Worm (Caenorhabditis elegans) whole organism, late embryonic: ENCODE results near the gene ret-1.
A peak's percentile ranks its signal among the peaks of the same experiment; 100 is the strongest.

Experiments
- C38D4.7 ChIP-seq: fragments of 200-800 bp; sonication (Bioruptor generic); optimal IDR thresholded peaks from 2 replicates; lab custom pipeline; 2018; ENCODE audit warnings: mild to moderate bottlenecking, missing genetic modification characterization, moderate library complexity, missing compliant biosample characterization
- ahr-1 ChIP-seq: sonication (generic microtip); optimal IDR thresholded peaks from 2 replicates; lab custom pipeline; 2016; ENCODE audit warnings: missing genetic modification characterization, missing compliant biosample characterization
- ama-1 ChIP-seq: fragments of 150-350 bp; optimal IDR thresholded peaks from 2 replicates; lab custom pipeline; 2014
- ceh-14 ChIP-seq: sonication (generic microtip); optimal IDR thresholded peaks from 2 replicates; lab custom pipeline; 2016; ENCODE audit warnings: missing genotype, missing genetic modification characterization, missing compliant biosample characterization
- ceh-19 ChIP-seq: fragments of 200-800 bp; sonication (Bioruptor generic); optimal IDR thresholded peaks from 2 replicates; lab custom pipeline; 2018; ENCODE audit warnings: mild to moderate bottlenecking, missing genetic modification characterization, missing compliant biosample characterization
- ceh-2 ChIP-seq: sonication (generic microtip); optimal IDR thresholded peaks from 2 replicates; lab custom pipeline; 2016; ENCODE audit warnings: missing genotype, missing genetic modification characterization, missing compliant biosample characterization
- ceh-24 ChIP-seq: sonication (generic microtip); optimal IDR thresholded peaks from 2 replicates; lab custom pipeline; 2016; ENCODE audit warnings: mild to moderate bottlenecking, missing genetic modification characterization, missing compliant biosample characterization
- ceh-31 ChIP-seq: sonication (generic microtip); optimal IDR thresholded peaks from 2 replicates; lab custom pipeline; 2016; ENCODE audit warnings: missing genetic modification characterization, missing compliant biosample characterization
- ceh-34 ChIP-seq: sonication (generic microtip); optimal IDR thresholded peaks from 2 replicates; lab custom pipeline; 2016; ENCODE audit warnings: mild to moderate bottlenecking, missing genetic modification characterization, missing compliant biosample characterization
- ceh-45 ChIP-seq: fragments of 200-800 bp; sonication (Bioruptor generic); IDR thresholded peaks from 2 replicates; pipeline ENCODE4 v1.3.6; 2022; ENCODE audit warnings: missing genetic modification reagents, missing genetic modification characterization, missing compliant biosample characterization
- che-1 ChIP-seq: sonication (generic microtip); optimal IDR thresholded peaks from 2 replicates; lab custom pipeline; 2016; ENCODE audit warnings: mild to moderate bottlenecking, missing genetic modification characterization, missing compliant biosample characterization
- elt-2 ChIP-seq: sonication (generic microtip); optimal IDR thresholded peaks from 2 replicates; lab custom pipeline; 2016; ENCODE audit warnings: missing genetic modification reagents, missing genetic modification characterization, missing compliant biosample characterization
- fax-1 ChIP-seq: sonication (generic microtip); optimal IDR thresholded peaks from 2 replicates; lab custom pipeline; 2016; ENCODE audit warnings: missing genotype, missing genetic modification characterization, missing compliant biosample characterization
- fkh-6 ChIP-seq: sonication (generic microtip); optimal IDR thresholded peaks from 2 replicates; lab custom pipeline; 2016; ENCODE audit warnings: missing genetic modification characterization, missing compliant biosample characterization
- hlh-30 ChIP-seq: sonication (generic microtip); optimal IDR thresholded peaks from 2 replicates; lab custom pipeline; 2017; ENCODE audit warnings: antibody characterized with exemption, missing genetic modification characterization, missing compliant biosample characterization; ENCODE audit not compliant: insufficient read depth
- lim-6 ChIP-seq: sonication (generic microtip); optimal IDR thresholded peaks from 2 replicates; lab custom pipeline; 2016; ENCODE audit warnings: missing genetic modification characterization, missing compliant biosample characterization
- madf-2 ChIP-seq: sonication (generic microtip); optimal IDR thresholded peaks from 2 replicates; lab custom pipeline; 2017; ENCODE audit warnings: missing genetic modification characterization, missing compliant biosample characterization
- mec-3 ChIP-seq: sonication (generic microtip); optimal IDR thresholded peaks from 2 replicates; lab custom pipeline; 2016; ENCODE audit warnings: borderline replicate concordance, missing genetic modification characterization, missing compliant biosample characterization
- nfya-1 ChIP-seq: sonication (generic microtip); optimal IDR thresholded peaks from 2 replicates; lab custom pipeline; 2017; ENCODE audit warnings: missing genetic modification characterization, mild to moderate bottlenecking, missing compliant biosample characterization, antibody characterized with exemption, moderate library complexity
- nhr-11 ChIP-seq: fragments of 150-350 bp; optimal IDR thresholded peaks from 2 replicates; lab custom pipeline; 2014; ENCODE audit warnings: missing biosample characterization, missing genetic modification characterization
- nhr-232 ChIP-seq: sonication (generic microtip); optimal IDR thresholded peaks from 2 replicates; lab custom pipeline; 2016; ENCODE audit warnings: missing genetic modification characterization, missing compliant biosample characterization
- npax-4 ChIP-seq: sonication (generic microtip); optimal IDR thresholded peaks from 2 replicates; lab custom pipeline; 2016; ENCODE audit warnings: missing genetic modification characterization, missing compliant biosample characterization
- pat-9 ChIP-seq: fragments of 200-800 bp; sonication (Bioruptor generic); optimal IDR thresholded peaks from 2 replicates; lab custom pipeline; 2018; ENCODE audit warnings: mild to moderate bottlenecking, missing genetic modification characterization, moderate library complexity, missing compliant biosample characterization
- pha-4 ChIP-seq: fragments of 150-350 bp; optimal IDR thresholded peaks from 2 replicates; lab custom pipeline; 2018; ENCODE audit warnings: missing biosample characterization, missing genetic modification reagents, missing genetic modification characterization
- ref-2 ChIP-seq: sonication (generic microtip); optimal IDR thresholded peaks from 2 replicates; lab custom pipeline; 2016; ENCODE audit warnings: missing genetic modification characterization, missing compliant biosample characterization
- sox-2 ChIP-seq: fragments of 200-800 bp; sonication (Bioruptor generic); IDR thresholded peaks from 2 replicates; pipeline ENCODE4 v1.3.6; 2022; ENCODE audit warnings: missing genetic modification reagents, missing genetic modification characterization, missing compliant biosample characterization
- tbx-2 ChIP-seq: sonication (generic microtip); optimal IDR thresholded peaks from 2 replicates; lab custom pipeline; 2016; ENCODE audit warnings: missing genetic modification characterization, missing compliant biosample characterization
- unc-3 ChIP-seq, 2 experiments: fragments of 200-800 bp in 1 of 2; sonication (Bioruptor generic) in 1 of 2; sonication (generic microtip) in 1 of 2; conservative IDR thresholded peaks in 1 of 2; optimal IDR thresholded peaks in 1 of 2; 2 replicates each; pipeline versions ENCODE4 v1.3.6 to Lab custom; 2016 to 2022; ENCODE audit warnings: missing compliant biosample characterization in 2 of 2, missing genetic modification characterization in 2 of 2, missing genetic modification reagents in 1 of 2
- unc-42 ChIP-seq: sonication (generic microtip); optimal IDR thresholded peaks from 2 replicates; lab custom pipeline; 2016; ENCODE audit warnings: missing genotype, missing genetic modification characterization, missing compliant biosample characterization
- unc-55 ChIP-seq: sonication (generic microtip); optimal IDR thresholded peaks from 2 replicates; lab custom pipeline; 2017; ENCODE audit warnings: missing biosample characterization, missing genetic modification reagents, missing genetic modification characterization
- unc-86 ChIP-seq: sonication (generic microtip); optimal IDR thresholded peaks from 2 replicates; lab custom pipeline; 2016; ENCODE audit warnings: missing genetic modification characterization, missing compliant biosample characterization

Gene ret-1

ce11 chrV:14833219-14833618 lies 14.0 kb downstream of the ret-1 start (continued):
- TF ChIP-seq fkh-6 (tag; lab: Kevin White, UChicago) (no peak), ceh-24 (tag; lab: Kevin White, UChicago) (no peak), fax-1 (no peak), nhr-11 (tag; lab: Kevin White, UChicago) (no peak), sox-2 (GFP tag; lab: Robert Waterston, UW) (no peak), C38D4.7 (GFP tag; lab: Kevin White, UChicago) (no peak), unc-86 (tag; lab: Kevin White, UChicago) (no peak), ama-1 (lab: Kevin White, UChicago) (no peak), madf-2 (tag; lab: Kevin White, UChicago) (no peak), ahr-1 (no peak), unc-55 (GFP tag; lab: Kevin White, UChicago) (peak; percentile 37), unc-42 (peak; percentile 68), ceh-45 (GFP tag; lab: Robert Waterston, UW) (no peak), nfya-1 (tag; lab: Kevin White, UChicago) (peak; percentile 27), nhr-232 (tag; lab: Kevin White, UChicago) (no peak)

- no peak for TF ChIP-seq unc-42
- no peak for TF ChIP-seq npax-4
- no peak for TF ChIP-seq ceh-2
- no peak for TF ChIP-seq ceh-14 (tag; lab: Kevin White, UChicago)
- no peak for TF ChIP-seq mec-3 (tag; lab: Kevin White, UChicago)
- no peak for TF ChIP-seq pat-9 (tag; lab: Kevin White, UChicago)
- no peak for TF ChIP-seq lim-6
- no peak for TF ChIP-seq che-1 (tag; lab: Kevin White, UChicago)
- TF ChIP-seq nfya-1 (tag; lab: Kevin White, UChicago): no peak
- no peak for TF ChIP-seq pha-4 (tag; lab: Kevin White, UChicago)
- TF ChIP-seq ceh-19 (GFP tag; lab: Kevin White, UChicago): no peak
Observed at ce11 chrV:14832789-14833187, 14.4 kb downstream of the ret-1 start.

ce11 chrV:14832121-14832788 lies 15.0 kb downstream of the ret-1 start:
- no peak for TF ChIP-seq npax-4
- peak; percentile 22 for TF ChIP-seq ceh-31 (tag; lab: Kevin White, UChicago)
- peak; percentile 62 for TF ChIP-seq unc-42

- TF ChIP-seq hlh-30 (tag; lab: Kevin White, UChicago): peak; percentile 62
- TF ChIP-seq unc-55 (GFP tag; lab: Kevin White, UChicago): peak; percentile 45
- no peak for TF ChIP-seq unc-3 (GFP tag; conservative IDR thresholded peaks at IDR 0.05; lab: Robert Waterston, UW)
- TF ChIP-seq unc-3 (tag; optimal IDR thresholded peaks at IDR 0.05; lab: Kevin White, UChicago): no peak
Observed at ce11 chrV:14831460-14832120, 15.6 kb downstream of the ret-1 start.

- TF ChIP-seq ref-2 (tag; lab: Kevin White, UChicago) (peak; percentile 28), ceh-34 (peak; percentile 6), tbx-2 (tag; lab: Kevin White, UChicago) (peak; percentile 27), nhr-11 (tag; lab: Kevin White, UChicago) (no peak), elt-2 (peak; percentile 86), ceh-31 (tag; lab: Kevin White, UChicago) (peak; percentile 10)
- TF ChIP-seq, all 69 proteins: peak for 5
Observed at ce11 chrV:14830267-14831175, 16.7 kb downstream of the ret-1 start.
